Fruit fly (Drosophila melanogaster) whole organism, embryonic: ENCODE results near the gene in.

Experiments
- Bgb ChIP-seq: fragments of 200-800 bp; sonication (Bioruptor generic); IDR thresholded peaks from 2 replicates; pipeline ENCODE4 v1.3.6; 2022; ENCODE audit warnings: missing biosample characterization, missing genetic modification characterization; ENCODE audit not compliant: partially characterized antibody
- C15 ChIP-seq: fragments of 200-800 bp; sonication (Bioruptor generic); IDR thresholded peaks from 3 replicates; pipeline ENCODE4 v1.3.6; 2022; ENCODE audit warnings: missing biosample characterization, missing genetic modification characterization
- CG10979 ChIP-seq: fragments of 200-800 bp; sonication (Bioruptor generic); optimal IDR thresholded peaks from 2 replicates; lab custom pipeline; 2018; ENCODE audit warnings: missing biosample characterization, mild to moderate bottlenecking, missing genetic modification characterization, moderate library complexity
- CG15073 ChIP-seq: fragments of 200-800 bp; sonication (Bioruptor generic); optimal IDR thresholded peaks from 2 replicates; lab custom pipeline; 2016; ENCODE audit warnings: missing biosample characterization, missing genetic modification characterization
- CG1603 ChIP-seq: fragments of 200-800 bp; sonication (Bioruptor generic); optimal IDR thresholded peaks from 2 replicates; lab custom pipeline; 2019; ENCODE audit warnings: missing biosample characterization, mild to moderate bottlenecking, missing genetic modification characterization, moderate library complexity
- CG17568 ChIP-seq: fragments of 200-800 bp; sonication (Bioruptor generic); optimal IDR thresholded peaks from 2 replicates; lab custom pipeline; 2018; ENCODE audit warnings: missing biosample characterization, mild to moderate bottlenecking, missing genetic modification characterization, moderate library complexity
- CG1792 ChIP-seq: fragments of 200-800 bp; sonication (Bioruptor generic); optimal IDR thresholded peaks from 2 replicates; lab custom pipeline; 2016; ENCODE audit warnings: missing biosample characterization, missing genetic modification characterization
- CG18262 ChIP-seq: fragments of 200-800 bp; optimal IDR thresholded peaks from 3 replicates; lab custom pipeline; 2019; ENCODE audit warnings: missing biosample characterization, mild to moderate bottlenecking, missing genetic modification characterization, moderate library complexity
- CG2120 ChIP-seq: fragments of 200-800 bp; sonication (Bioruptor generic); optimal IDR thresholded peaks from 3 replicates; lab custom pipeline; 2016; ENCODE audit warnings: missing biosample characterization, missing genetic modification characterization
- CG6254 ChIP-seq: fragments of 200-800 bp; sonication (Bioruptor generic); optimal IDR thresholded peaks from 3 replicates; lab custom pipeline; 2017; ENCODE audit warnings: mild to moderate bottlenecking, missing biosample characterization, missing genetic modification reagents, missing genetic modification characterization
- CG8478 ChIP-seq: fragments of >200 bp; optimal IDR thresholded peaks from 2 replicates; lab custom pipeline; 2018
- Deaf1 ChIP-seq: fragments of 200-800 bp; optimal IDR thresholded peaks from 3 replicates; lab custom pipeline; 2019; ENCODE audit warnings: missing biosample characterization, mild to moderate bottlenecking, missing genetic modification characterization, moderate library complexity
- Doc2 ChIP-seq: fragments of 200-800 bp; sonication (Bioruptor generic); IDR thresholded peaks from 2 replicates; pipeline ENCODE4 v1.3.6; 2022; ENCODE audit warnings: missing biosample characterization, missing genetic modification characterization
- Dp ChIP-seq: fragments of 200-800 bp; sonication (Bioruptor generic); optimal IDR thresholded peaks from 2 replicates; lab custom pipeline; 2018; ENCODE audit warnings: missing biosample characterization, mild to moderate bottlenecking, missing genetic modification characterization, moderate library complexity
- Dref ChIP-seq: fragments of 200-800 bp; sonication (Bioruptor generic); IDR thresholded peaks from 2 replicates; pipeline ENCODE4 v1.3.6; 2022; ENCODE audit warnings: missing biosample characterization, missing genetic modification characterization
- Drgx ChIP-seq: fragments of 200-800 bp; sonication (Bioruptor generic); IDR thresholded peaks from 2 replicates; pipeline ENCODE4 v1.3.6; 2022; ENCODE audit warnings: missing biosample characterization, missing genetic modification characterization
- E2f1 ChIP-seq: fragments of 200-800 bp; sonication (Bioruptor generic); IDR thresholded peaks from 2 replicates; pipeline ENCODE4 v1.3.6; 2022; ENCODE audit warnings: missing biosample characterization, missing genetic modification characterization
- Fer3 ChIP-seq: fragments of 200-800 bp; sonication (Bioruptor generic); optimal IDR thresholded peaks from 2 replicates; lab custom pipeline; 2018; ENCODE audit warnings: missing biosample characterization, mild to moderate bottlenecking, missing genetic modification characterization, moderate library complexity
- HLH4C ChIP-seq: fragments of 200-800 bp; sonication (Bioruptor generic); IDR thresholded peaks from 3 replicates; pipeline ENCODE4 v1.3.6; 2022; ENCODE audit warnings: missing biosample characterization, missing genetic modification characterization; ENCODE audit not compliant: partially characterized antibody
- MBD-R2 ChIP-seq: fragments of 200-800 bp; sonication (Bioruptor generic); IDR thresholded peaks from 2 replicates; pipeline ENCODE4 v1.3.6; 2022; ENCODE audit warnings: missing biosample characterization, missing genetic modification characterization
- Max ChIP-seq: fragments of 200-800 bp; sonication (Bioruptor generic); optimal IDR thresholded peaks from 2 replicates; lab custom pipeline; 2016; ENCODE audit warnings: missing biosample characterization, mild to moderate bottlenecking, missing genetic modification characterization
- Med ChIP-seq: fragments of 200-800 bp; sonication (Bioruptor generic); peaks from one replicate; lab custom pipeline; 2016; ENCODE audit warnings: missing biosample characterization, missing genetic modification characterization, mild to moderate bottlenecking, inconsistent platforms, moderate library complexity
- NC2α ChIP-seq: fragments of 200-800 bp; sonication (Bioruptor generic); optimal IDR thresholded peaks from 2 replicates; lab custom pipeline; 2016; ENCODE audit warnings: missing biosample characterization, missing genetic modification characterization
- NC2β ChIP-seq: fragments of 200-800 bp; sonication (Bioruptor generic); optimal IDR thresholded peaks from 2 replicates; lab custom pipeline; 2016; ENCODE audit warnings: missing biosample characterization, missing genetic modification characterization
- Neu2 ChIP-seq: fragments of 200-800 bp; sonication (Bioruptor generic); optimal IDR thresholded peaks from 3 replicates; lab custom pipeline; 2016; ENCODE audit warnings: missing biosample characterization, missing genetic modification characterization, borderline replicate concordance
- Rfx ChIP-seq: fragments of 200-800 bp; sonication (Bioruptor generic); IDR thresholded peaks from 2 replicates; pipeline ENCODE4 v1.3.6; 2022; ENCODE audit warnings: missing biosample characterization, missing genetic modification characterization
- Trl ChIP-seq, 3 experiments: fragments of >200 bp in 2 of 3; fragments of 200-800 bp in 1 of 3; sonication (Bioruptor generic) in 1 of 3; optimal IDR thresholded peaks; 2 replicates in 1 of 3; 3 replicates in 2 of 3; lab custom pipeline; 2016 to 2017; ENCODE audit warnings: missing biosample characterization in 1 of 3, missing genetic modification characterization in 1 of 3
- Vsx1 ChIP-seq: fragments of 200-800 bp; sonication (Bioruptor generic); optimal IDR thresholded peaks from 2 replicates; lab custom pipeline; 2017; ENCODE audit warnings: missing biosample characterization, mild to moderate bottlenecking, missing genetic modification characterization, missing genetic modification reagents
- YL-1 ChIP-seq: fragments of 200-800 bp; sonication (Bioruptor generic); optimal IDR thresholded peaks from 3 replicates; lab custom pipeline; 2017; ENCODE audit warnings: missing biosample characterization, mild to moderate bottlenecking, missing genetic modification characterization
- aop ChIP-seq: fragments of 200-800 bp; sonication (Bioruptor generic); IDR thresholded peaks from 2 replicates; pipeline ENCODE4 v1.3.6; 2022; ENCODE audit warnings: missing biosample characterization, missing genetic modification characterization
- ase ChIP-seq: fragments of 200-800 bp; sonication (Bioruptor generic); IDR thresholded peaks from 3 replicates; pipeline ENCODE4 v1.3.6; 2022; ENCODE audit warnings: missing biosample characterization, missing genetic modification characterization
- bigmax ChIP-seq: fragments of 200-800 bp; sonication (Bioruptor generic); optimal IDR thresholded peaks from 2 replicates; lab custom pipeline; 2018; ENCODE audit warnings: missing biosample characterization, mild to moderate bottlenecking, missing genetic modification characterization
- bsh ChIP-seq, 2 experiments: fragments of 200-800 bp; sonication (Bioruptor generic); optimal IDR thresholded peaks; 2 replicates each; lab custom pipeline; 2017 to 2018; ENCODE audit warnings: mild to moderate bottlenecking in 2 of 2, missing biosample characterization in 2 of 2, missing genetic modification characterization in 2 of 2, moderate library complexity in 1 of 2
- exex ChIP-seq: fragments of 200-800 bp; sonication (Bioruptor generic); optimal IDR thresholded peaks from 4 replicates; lab custom pipeline; 2018; ENCODE audit warnings: missing biosample characterization, mild to moderate bottlenecking, missing genetic modification characterization, moderate library complexity
- hbn ChIP-seq: fragments of 200-800 bp; sonication (Bioruptor generic); IDR thresholded peaks from 2 replicates; pipeline ENCODE4 v1.3.6; 2022; ENCODE audit warnings: missing biosample characterization, missing genetic modification characterization; ENCODE audit not compliant: partially characterized antibody
- jumu ChIP-seq: fragments of 200-800 bp; sonication (Bioruptor generic); optimal IDR thresholded peaks from 3 replicates; lab custom pipeline; 2016; ENCODE audit warnings: missing biosample characterization, missing genetic modification characterization
- lbe ChIP-seq: fragments of 200-800 bp; sonication (Bioruptor generic); optimal IDR thresholded peaks from 2 replicates; lab custom pipeline; 2016; ENCODE audit warnings: missing biosample characterization, mild to moderate bottlenecking, missing genetic modification characterization
- lola ChIP-seq, 3 experiments: fragments of >200 bp in 2 of 3; fragments of 200-800 bp in 1 of 3; sonication (Bioruptor generic) in 1 of 3; optimal IDR thresholded peaks; 2 replicates each; lab custom pipeline; 2017 to 2019; ENCODE audit warnings: missing biosample characterization in 3 of 3, missing genetic modification characterization in 3 of 3, mild to moderate bottlenecking in 1 of 3, moderate library complexity in 1 of 3
- onecut ChIP-seq: fragments of 200-800 bp; sonication (Bioruptor generic); IDR thresholded peaks from 2 replicates; pipeline ENCODE4 v1.3.6; 2022; ENCODE audit warnings: missing biosample characterization, missing genetic modification characterization
- p53 ChIP-seq: fragments of 200-800 bp; sonication (Bioruptor generic); optimal IDR thresholded peaks from 2 replicates; lab custom pipeline; 2016; ENCODE audit warnings: missing biosample characterization, missing genetic modification characterization
- pzg ChIP-seq: fragments of 200-800 bp; sonication (Bioruptor generic); optimal IDR thresholded peaks from 3 replicates; lab custom pipeline; 2018; ENCODE audit warnings: missing biosample characterization, mild to moderate bottlenecking, missing genetic modification characterization, moderate library complexity
- sens ChIP-seq: fragments of 200-800 bp; sonication (Bioruptor generic); peaks from one replicate; lab custom pipeline; 2016; ENCODE audit warnings: missing biosample characterization, missing genetic modification characterization
- tll ChIP-seq, 2 experiments: fragments of 200-800 bp in 1 of 2; fragments of >200 bp in 1 of 2; sonication (Bioruptor generic) in 1 of 2; optimal IDR thresholded peaks; 2 replicates each; lab custom pipeline; 2017 to 2019; ENCODE audit warnings: missing biosample characterization in 2 of 2, missing genetic modification characterization in 2 of 2, mild to moderate bottlenecking in 1 of 2, moderate library complexity in 1 of 2
- trh ChIP-seq: fragments of 200-800 bp; sonication (Bioruptor generic); optimal IDR thresholded peaks from 2 replicates; lab custom pipeline; 2016; ENCODE audit warnings: missing biosample characterization, missing genetic modification characterization
- tx ChIP-seq: fragments of 200-800 bp; sonication (Bioruptor generic); optimal IDR thresholded peaks from 2 replicates; lab custom pipeline; 2016; ENCODE audit warnings: missing biosample characterization, missing genetic modification characterization
- yki ChIP-seq: fragments of >200 bp; optimal IDR thresholded peaks from 3 replicates; lab custom pipeline; 2018
- zfh1 ChIP-seq: fragments of 200-800 bp; sonication (Bioruptor generic); IDR thresholded peaks from 3 replicates; pipeline ENCODE4 v1.3.6; 2022; ENCODE audit warnings: missing biosample characterization, missing genetic modification characterization

in gene

dm6 chr3L:20393357-20393756, 26.4 kb downstream of the in start, which contains the start of gene CG33969 (continued):
- TF ChIP-seq CG17568 (GFP tag; lab: Kevin White, UChicago): no peak
- TF ChIP-seq lola (GFP tag; optimal IDR thresholded peaks at IDR 0.05; lab: Kevin White, UChicago): no peak
- TF ChIP-seq Fer3 (tag; lab: Kevin White, UChicago): no peak
- TF ChIP-seq CG2120 (GFP tag; lab: Kevin White, UChicago): peak; percentile 16
- TF ChIP-seq CG6254 (GFP tag; lab: Kevin White, UChicago): no peak
- no peak for TF ChIP-seq Neu2 (GFP tag; lab: Kevin White, UChicago)
- TF ChIP-seq MBD-R2 (GFP tag; lab: Robert Waterston, UW): peak; percentile 63
- peak; percentile 11 for TF ChIP-seq Deaf1 (tag; lab: Kevin White, UChicago)
- peak; percentile 44 for TF ChIP-seq Dp
- TF ChIP-seq onecut (GFP tag; lab: Robert Waterston, UW): peak; percentile 92
- TF ChIP-seq yki: no peak
- peak; percentile 65 for TF ChIP-seq Med (GFP tag; lab: Kevin White, UChicago)
- no peak for TF ChIP-seq ase (GFP tag; lab: Robert Waterston, UW)
- TF ChIP-seq p53 (GFP tag; lab: Kevin White, UChicago): no peak
- no peak for TF ChIP-seq CG10979 (tag; lab: Kevin White, UChicago)
- TF ChIP-seq Vsx1 (GFP tag; lab: Kevin White, UChicago): peak; percentile 20
- TF ChIP-seq zfh1: no peak
- TF ChIP-seq exex (tag; lab: Kevin White, UChicago): no peak
- TF ChIP-seq tll (GFP tag; optimal IDR thresholded peaks at IDR 0.05; lab: Kevin White, UChicago): no peak
- no peak for TF ChIP-seq CG1792
- TF ChIP-seq CG18262: no peak
- no peak for TF ChIP-seq jumu
- TF ChIP-seq YL-1 (GFP tag; lab: Kevin White, UChicago): peak; percentile 58
- no peak for TF ChIP-seq C15 (GFP tag; lab: Robert Waterston, UW)
- no peak for TF ChIP-seq tx (GFP tag; lab: Kevin White, UChicago)
- peak; percentile 21 for TF ChIP-seq lbe (GFP tag; lab: Kevin White, UChicago)
- TF ChIP-seq Doc2 (GFP tag; lab: Robert Waterston, UW): no peak
- TF ChIP-seq E2f1: no peak
- TF ChIP-seq Trl (optimal IDR thresholded peaks at IDR 0.05; lab: Kevin White, UChicago): no peak
- TF ChIP-seq Trl (GFP tag; optimal IDR thresholded peaks at IDR 0.05; lab: Kevin White, UChicago): no peak
- peak; percentile 64 for TF ChIP-seq Dref (GFP tag; lab: Robert Waterston, UW)
- TF ChIP-seq CG15073 (GFP tag; lab: Kevin White, UChicago): no peak
- no peak for TF ChIP-seq bigmax (GFP tag; lab: Kevin White, UChicago)
- TF ChIP-seq pzg: peak; percentile 47
- no peak for TF ChIP-seq CG8478 (lab: Kevin White, UChicago)
- no peak for TF ChIP-seq NC2β (GFP tag; lab: Kevin White, UChicago)
- peak; percentile 70 for TF ChIP-seq sens (GFP tag; lab: Kevin White, UChicago)
- peak; percentile 32; the same call in 1 of the 2 replicates for TF ChIP-seq hbn (GFP tag; lab: Robert Waterston, UW)
- no peak for TF ChIP-seq Rfx (GFP tag; lab: Robert Waterston, UW)
- no peak for TF ChIP-seq bsh (GFP tag; optimal IDR thresholded peaks at IDR 0.05; lab: Kevin White, UChicago)
- TF ChIP-seq Bgb (GFP tag; lab: Robert Waterston, UW): peak; percentile 6; the same call in 1 of the 2 replicates
- no peak for TF ChIP-seq trh (GFP tag; lab: Kevin White, UChicago)
- TF ChIP-seq NC2α (GFP tag; lab: Kevin White, UChicago): no peak
- TF ChIP-seq Max (GFP tag; lab: Kevin White, UChicago): no peak
- no peak for TF ChIP-seq Drgx
- peak; percentile 14; the same call in 1 of the 3 replicates for TF ChIP-seq HLH4C (GFP tag; lab: Robert Waterston, UW)
- TF ChIP-seq CG1603 (tag; lab: Kevin White, UChicago): peak; percentile 66
- no peak for TF ChIP-seq aop (GFP tag; lab: Robert Waterston, UW)
